Worm (Caenorhabditis elegans): ENCODE data around the gene F14D2.8.

ce11 chrII:3318839-3319238 lies 30.8 kb downstream of the F14D2.8 start:
- TF ChIP-seq snpc-4 (tag; optimal IDR thresholded peaks at IDR 0.05) (no peak), nhr-28 (tag; optimal IDR thresholded peaks at IDR 0.05) (no peak), nhr-237 (tag; optimal IDR thresholded peaks at IDR 0.05) (no peak), tbx-8 (GFP tag; optimal IDR thresholded peaks at IDR 0.05) (no peak), lin-13 (tag; optimal IDR thresholded peaks at IDR 0.05) (no peak), blmp-1 (tag; optimal IDR thresholded peaks at IDR 0.05) (no peak), pha-4 (tag; optimal IDR thresholded peaks at IDR 0.05) (no peak), nhr-12 (tag; optimal IDR thresholded peaks at IDR 0.05) (no peak), elt-1 (tag; optimal IDR thresholded peaks at IDR 0.05; ENCODE audit: borderline replicate concordance, insufficient read depth) (no peak)

All from whole organism, mixed stage, embryonic.